Worm (Caenorhabditis elegans) whole organism, L4/young adult: ENCODE data around the gene delm-1.

Experiments used
- W03F9.2 ChIP-seq: fragments of 150-350 bp; optimal IDR thresholded peaks from 2 replicates; lab custom pipeline; 2014; ENCODE audit warnings: missing biosample characterization, missing genetic modification characterization
- him-1 ChIP-seq: sonication (generic microtip); optimal IDR thresholded peaks from 2 replicates; lab custom pipeline; 2016; ENCODE audit warnings: missing genotype, missing genetic modification reagents, missing genetic modification characterization, missing compliant biosample characterization

DNA sequence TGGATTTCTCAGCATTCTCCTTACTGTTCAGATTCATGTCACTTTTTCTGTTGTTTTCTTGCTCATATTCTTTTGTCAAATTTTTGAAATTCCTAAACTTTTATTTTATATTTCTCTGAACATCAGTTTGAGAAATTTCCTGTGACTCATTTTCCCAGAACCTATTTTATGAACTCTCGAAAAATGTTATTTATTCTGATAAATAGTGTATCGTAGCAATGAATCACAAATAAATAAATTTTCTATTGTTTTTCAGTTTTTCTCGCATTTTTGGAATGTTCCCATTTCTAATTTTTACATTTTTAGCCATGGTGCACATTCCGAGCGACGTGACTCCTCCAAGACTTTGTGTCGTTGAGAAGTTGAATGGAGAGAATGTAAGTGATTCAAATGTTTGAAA lies 16.5 kb downstream of the delm-1 start, which contains the start of gene nrfl-1:
- TF ChIP-seq him-1 (tag; lab: Kevin White, UChicago), result no peak
- no peak for TF ChIP-seq W03F9.2 (tag; lab: Kevin White, UChicago)
